Worm (Caenorhabditis elegans) whole organism, young adult: ENCODE data around the gene ZK930.2.

ENCODE experiments used
- B0019.2 ChIP-seq: fragments of 200-800 bp; sonication (Bioruptor generic); conservative IDR thresholded peaks from 2 replicates; pipeline ENCODE4 v1.3.6; 2022; ENCODE audit warnings: missing genetic modification reagents, missing genetic modification characterization, missing compliant biosample characterization
- F37B4.10 ChIP-seq: fragments of 200-800 bp; sonication (Bioruptor generic); IDR thresholded peaks from 2 replicates; pipeline ENCODE4 v1.3.6; 2022; ENCODE audit warnings: missing genetic modification characterization, missing compliant biosample characterization
- F55B11.4 ChIP-seq: sonication (generic microtip); optimal IDR thresholded peaks from 2 replicates; lab custom pipeline; 2016; ENCODE audit warnings: missing compliant biosample characterization, missing genetic modification characterization, borderline replicate concordance; ENCODE audit not compliant: insufficient read depth
- F57C9.4 ChIP-seq: sonication (generic microtip); optimal IDR thresholded peaks from 2 replicates; lab custom pipeline; 2017; ENCODE audit warnings: mild to moderate bottlenecking, missing genetic modification characterization, missing compliant biosample characterization
- T07F8.4 ChIP-seq: sonication (generic microtip); optimal IDR thresholded peaks from 2 replicates; lab custom pipeline; 2016; ENCODE audit warnings: mild to moderate bottlenecking, missing genetic modification characterization, moderate library complexity, missing compliant biosample characterization
- Y56A3A.18 ChIP-seq: fragments of 200-800 bp; sonication (Bioruptor generic); IDR thresholded peaks from 2 replicates; pipeline ENCODE4 v1.3.6; 2022; ENCODE audit warnings: missing genetic modification reagents, missing genetic modification characterization, missing compliant biosample characterization
- Y67H2A.10 ChIP-seq: fragments of 200-800 bp; sonication (Bioruptor generic); conservative IDR thresholded peaks from 2 replicates; pipeline ENCODE4 v1.3.6; 2022; ENCODE audit warnings: missing genetic modification reagents, missing genetic modification characterization, missing compliant biosample characterization
- Y79H2A.3 ChIP-seq: fragments of 200-800 bp; sonication (Bioruptor generic); conservative IDR thresholded peaks from 2 replicates; pipeline ENCODE4 v1.3.6; 2022; ENCODE audit warnings: missing genetic modification reagents, missing genetic modification characterization, missing compliant biosample characterization
- akir-1 ChIP-seq: fragments of 200-800 bp; sonication (Bioruptor generic); optimal IDR thresholded peaks from 2 replicates; lab custom pipeline; 2018; ENCODE audit warnings: mild to moderate bottlenecking, missing genetic modification characterization, moderate library complexity, missing compliant biosample characterization
- aptf-2 ChIP-seq: fragments of 200-800 bp; sonication (Bioruptor generic); conservative IDR thresholded peaks from 2 replicates; pipeline ENCODE4 v1.3.6; 2022; ENCODE audit warnings: missing genetic modification reagents, missing genetic modification characterization, missing compliant biosample characterization
- atf-7 ChIP-seq: sonication (generic microtip); optimal IDR thresholded peaks from 2 replicates; lab custom pipeline; 2017; ENCODE audit warnings: mild to moderate bottlenecking, missing genetic modification characterization, missing compliant biosample characterization
- athp-1 ChIP-seq: sonication (generic microtip); optimal IDR thresholded peaks from 2 replicates; lab custom pipeline; 2017; ENCODE audit warnings: mild to moderate bottlenecking, missing genetic modification characterization, missing compliant biosample characterization
- attf-3 ChIP-seq: fragments of 200-800 bp; sonication (Bioruptor generic); conservative IDR thresholded peaks from 2 replicates; pipeline ENCODE4 v1.3.6; 2022; ENCODE audit warnings: missing genetic modification reagents, missing genetic modification characterization, missing compliant biosample characterization
- attf-6 ChIP-seq: fragments of 200-800 bp; sonication (Bioruptor generic); IDR thresholded peaks from 2 replicates; pipeline ENCODE4 v1.3.6; 2022; ENCODE audit warnings: missing genetic modification reagents, missing genetic modification characterization, missing compliant biosample characterization
- ceh-100 ChIP-seq: fragments of 200-800 bp; sonication (Bioruptor generic); IDR thresholded peaks from 2 replicates; pipeline ENCODE4 v1.3.6; 2022; ENCODE audit warnings: missing genetic modification reagents, missing genetic modification characterization, missing compliant biosample characterization
- ceh-40 ChIP-seq: fragments of 200-800 bp; sonication (Bioruptor generic); IDR thresholded peaks from 2 replicates; pipeline ENCODE4 v1.3.6; 2022; ENCODE audit warnings: missing genetic modification characterization, missing compliant biosample characterization
- efl-1 ChIP-seq: fragments of 150-350 bp; optimal IDR thresholded peaks from 2 replicates; lab custom pipeline; 2014; ENCODE audit warnings: missing biosample characterization, missing genetic modification reagents, missing genetic modification characterization
- egl-18 ChIP-seq: fragments of 200-800 bp; sonication (Bioruptor generic); IDR thresholded peaks from 2 replicates; pipeline ENCODE4 v1.3.6; 2022; ENCODE audit warnings: missing genetic modification reagents, missing genetic modification characterization, missing compliant biosample characterization
- ets-4 ChIP-seq: fragments of 200-800 bp; sonication (Bioruptor generic); optimal IDR thresholded peaks from 2 replicates; lab custom pipeline; 2018; ENCODE audit warnings: mild to moderate bottlenecking, missing genetic modification characterization, missing compliant biosample characterization
- fkh-3 ChIP-seq: sonication (generic microtip); optimal IDR thresholded peaks from 2 replicates; lab custom pipeline; 2016; ENCODE audit warnings: mild to moderate bottlenecking, missing genetic modification characterization, missing compliant biosample characterization
- gei-17 ChIP-seq: fragments of 200-800 bp; sonication (Bioruptor generic); optimal IDR thresholded peaks from 2 replicates; lab custom pipeline; 2018; ENCODE audit warnings: mild to moderate bottlenecking, missing genetic modification characterization, missing compliant biosample characterization
- him-1 ChIP-seq: sonication (generic microtip); optimal IDR thresholded peaks from 2 replicates; lab custom pipeline; 2016; ENCODE audit warnings: missing genotype, missing genetic modification reagents, missing genetic modification characterization, missing compliant biosample characterization
- hlh-26 ChIP-seq: fragments of 200-800 bp; sonication (Bioruptor generic); conservative IDR thresholded peaks from 2 replicates; pipeline ENCODE4 v1.3.6; 2022; ENCODE audit warnings: missing genetic modification reagents, missing genetic modification characterization, missing compliant biosample characterization
- hrde-1 ChIP-seq: sonication (generic microtip); optimal IDR thresholded peaks from 2 replicates; lab custom pipeline; 2016; ENCODE audit warnings: missing genetic modification characterization, mild to moderate bottlenecking, missing compliant biosample characterization, moderate library complexity, missing genotype, missing genetic modification reagents, borderline replicate concordance
- lin-54 ChIP-seq: fragments of 200-800 bp; sonication (Bioruptor generic); optimal IDR thresholded peaks from 2 replicates; lab custom pipeline; 2018; ENCODE audit warnings: mild to moderate bottlenecking, missing genetic modification characterization, missing compliant biosample characterization
- lir-1 ChIP-seq: fragments of 200-800 bp; sonication (Bioruptor generic); conservative IDR thresholded peaks from 2 replicates; pipeline ENCODE4 v1.3.6; 2022; ENCODE audit warnings: missing genetic modification reagents, missing genetic modification characterization, missing compliant biosample characterization
- madf-8 ChIP-seq: fragments of 200-800 bp; sonication (Bioruptor generic); conservative IDR thresholded peaks from 2 replicates; pipeline ENCODE4 v1.3.6; 2022; ENCODE audit warnings: missing genetic modification reagents, missing genetic modification characterization, missing compliant biosample characterization
- mcd-1 ChIP-seq: fragments of 200-800 bp; sonication (Bioruptor generic); IDR thresholded peaks from 2 replicates; pipeline ENCODE4 v1.3.6; 2022; ENCODE audit warnings: missing genetic modification reagents, missing genetic modification characterization, missing compliant biosample characterization
- mel-28 ChIP-seq: sonication (generic microtip); optimal IDR thresholded peaks from 2 replicates; lab custom pipeline; 2016; ENCODE audit warnings: borderline replicate concordance, mild to moderate bottlenecking, missing genetic modification characterization, missing compliant biosample characterization
- mxl-1 ChIP-seq: sonication (generic microtip); optimal IDR thresholded peaks from 2 replicates; lab custom pipeline; 2016; ENCODE audit warnings: missing genetic modification characterization, missing compliant biosample characterization
- nfya-2 ChIP-seq: fragments of 200-800 bp; sonication (Bioruptor generic); IDR thresholded peaks from 2 replicates; pipeline ENCODE4 v1.3.6; 2022; ENCODE audit warnings: missing genetic modification reagents, missing genetic modification characterization, missing compliant biosample characterization
- nhr-80 ChIP-seq: sonication (generic microtip); optimal IDR thresholded peaks from 2 replicates; lab custom pipeline; 2016; ENCODE audit warnings: missing genetic modification characterization, missing compliant biosample characterization
- pbrm-1 ChIP-seq: fragments of 200-800 bp; sonication (Bioruptor generic); IDR thresholded peaks from 2 replicates; pipeline ENCODE4 v1.3.6; 2022; ENCODE audit warnings: missing genetic modification reagents, missing genetic modification characterization, missing compliant biosample characterization
- sea-2 ChIP-seq: fragments of 200-800 bp; sonication (Bioruptor generic); IDR thresholded peaks from 2 replicates; pipeline ENCODE4 v1.3.6; 2022; ENCODE audit warnings: missing genetic modification characterization, missing compliant biosample characterization
- snpc-1.3 ChIP-seq: sonication (generic microtip); optimal IDR thresholded peaks from 2 replicates; lab custom pipeline; 2017; ENCODE audit warnings: missing genetic modification characterization, mild to moderate bottlenecking, missing compliant biosample characterization, antibody characterized with exemption, moderate library complexity, missing genotype, missing genetic modification reagents; ENCODE audit not compliant: insufficient read depth
- snpc-3.4 ChIP-seq: sonication (generic microtip); optimal IDR thresholded peaks from 2 replicates; lab custom pipeline; 2017; ENCODE audit warnings: missing genetic modification characterization, mild to moderate bottlenecking, missing compliant biosample characterization, antibody characterized with exemption, moderate library complexity, missing genotype, missing genetic modification reagents
- snpc-4 ChIP-seq, 5 experiments: fragments of 150-350 bp in 1 of 5; sonication (generic microtip) in 4 of 5; optimal IDR thresholded peaks; 2 replicates each; lab custom pipeline; 2014 to 2018; ENCODE audit warnings: missing genetic modification characterization in 5 of 5, missing biosample characterization in 3 of 5, antibody characterized with exemption in 2 of 5, mild to moderate bottlenecking in 2 of 5, missing compliant biosample characterization in 2 of 5, missing genotype in 2 of 5, moderate library complexity in 2 of 5, missing genetic modification reagents in 1 of 5
- somi-1 ChIP-seq: fragments of 200-800 bp; sonication (Bioruptor generic); optimal IDR thresholded peaks from 2 replicates; lab custom pipeline; 2018; ENCODE audit warnings: mild to moderate bottlenecking, missing genetic modification characterization, missing compliant biosample characterization
- tbx-9 ChIP-seq: sonication (generic microtip); optimal IDR thresholded peaks from 2 replicates; lab custom pipeline; 2016; ENCODE audit warnings: borderline replicate concordance, missing genetic modification characterization, inconsistent platforms, missing compliant biosample characterization
- unc-62 ChIP-seq: fragments of 150-350 bp; optimal IDR thresholded peaks from 2 replicates; lab custom pipeline; 2014; ENCODE audit warnings: missing biosample characterization, missing genetic modification reagents, missing genetic modification characterization
- xnd-1 ChIP-seq: sonication (generic microtip); optimal IDR thresholded peaks from 2 replicates; lab custom pipeline; 2016; ENCODE audit warnings: missing genotype, missing genetic modification reagents, missing genetic modification characterization, missing compliant biosample characterization
- zim-3 ChIP-seq: sonication (generic microtip); optimal IDR thresholded peaks from 2 replicates; lab custom pipeline; 2017; ENCODE audit warnings: mild to moderate bottlenecking, missing genetic modification characterization, moderate library complexity, missing compliant biosample characterization
- ztf-22 ChIP-seq: fragments of 200-800 bp; sonication (Bioruptor generic); optimal IDR thresholded peaks from 2 replicates; lab custom pipeline; 2018; ENCODE audit warnings: mild to moderate bottlenecking, missing genetic modification characterization, moderate library complexity, missing compliant biosample characterization
- ztf-26 ChIP-seq: sonication (generic microtip); optimal IDR thresholded peaks from 2 replicates; lab custom pipeline; 2017; ENCODE audit warnings: missing genetic modification characterization, missing compliant biosample characterization
- ztf-3 ChIP-seq: fragments of 200-800 bp; sonication (Bioruptor generic); optimal IDR thresholded peaks from 2 replicates; lab custom pipeline; 2018; ENCODE audit warnings: mild to moderate bottlenecking, missing genetic modification characterization, missing compliant biosample characterization
- ztf-6 ChIP-seq: fragments of 200-800 bp; sonication (Bioruptor generic); IDR thresholded peaks from 2 replicates; pipeline ENCODE4 v1.3.6; 2022; ENCODE audit warnings: missing genetic modification reagents, missing genetic modification characterization, missing compliant biosample characterization

ZK930.2 gene

ce11 chrII:11874674-11875198 is 18.5 kb downstream of the ZK930.2 start, which contains the start of the genes npp-3 and top-2 (continued):
- no peak for TF ChIP-seq ztf-22 (GFP tag; lab: Kevin White, UChicago)
- peak; percentile 98 for TF ChIP-seq efl-1 (GFP tag; lab: Kevin White, UChicago)
- peak; percentile 91 for TF ChIP-seq lir-1 (GFP tag; lab: Robert Waterston, UW)
- TF ChIP-seq Y56A3A.18 = 0 out of 2 replicates have a peak, but pooled peaks have one; percentile 37
- TF ChIP-seq atf-7 (tag; lab: Kevin White, UChicago) = peak; percentile 32
- peak; percentile 94 for TF ChIP-seq B0019.2 (GFP tag; lab: Robert Waterston, UW)
- peak; percentile 70 for TF ChIP-seq somi-1 (GFP tag; lab: Kevin White, UChicago)
- peak; percentile 95 for TF ChIP-seq snpc-3.4
- TF ChIP-seq him-1 = peak; percentile 10
- TF ChIP-seq fkh-3 = no peak
- TF ChIP-seq F55B11.4 = no peak
- TF ChIP-seq hrde-1 (tag; lab: Kevin White, UChicago) = peak; percentile 83
- TF ChIP-seq mcd-1 = peak; percentile 94
- TF ChIP-seq akir-1 (GFP tag; lab: Kevin White, UChicago) = no peak
- TF ChIP-seq F37B4.10 (GFP tag; lab: Robert Waterston, UW) = no peak
- TF ChIP-seq ceh-40 (GFP tag; lab: Robert Waterston, UW) = 0 out of 2 replicates have a peak, but pooled peaks have one; percentile 16
- TF ChIP-seq nhr-80 = peak; percentile 7
- TF ChIP-seq F57C9.4 (tag; lab: Kevin White, UChicago) = no peak
- TF ChIP-seq tbx-9 (tag; lab: Kevin White, UChicago) = no peak
- TF ChIP-seq aptf-2 = peak; percentile 81
- TF ChIP-seq madf-8 = peak; percentile 95
- 0 out of 2 replicates have a peak, but pooled peaks have one; percentile 41 for TF ChIP-seq egl-18 (GFP tag; lab: Robert Waterston, UW)
- peak; percentile 83 for TF ChIP-seq attf-3 (GFP tag; lab: Robert Waterston, UW)
- TF ChIP-seq lin-54 (GFP tag; lab: Kevin White, UChicago) = peak; percentile 98
- TF ChIP-seq ztf-3 (GFP tag; lab: Kevin White, UChicago) = no peak
- peak; percentile 90 for TF ChIP-seq pbrm-1 (GFP tag; lab: Robert Waterston, UW)
- TF ChIP-seq nfya-2 (GFP tag; lab: Robert Waterston, UW) = 0 out of 2 replicates have a peak, but pooled peaks have one; percentile 34
- peak; percentile 95 for TF ChIP-seq xnd-1 (tag; lab: Kevin White, UChicago)
- TF ChIP-seq athp-1 = peak; percentile 95
- 0 out of 2 replicates have a peak, but pooled peaks have one; percentile 63 for TF ChIP-seq Y79H2A.3 (GFP tag; lab: Robert Waterston, UW)
- TF ChIP-seq attf-6 (GFP tag; lab: Robert Waterston, UW) = peak; percentile 86
- peak; percentile 55 for TF ChIP-seq snpc-4 (GFP tag; optimal IDR thresholded peaks at IDR 0.05; lab: Kevin White, UChicago)
- peak; percentile 52 to 87 (median 81) for TF ChIP-seq snpc-4 (tag; optimal IDR thresholded peaks at IDR 0.05; lab: Kevin White, UChicago)
- TF ChIP-seq hlh-26 (GFP tag; lab: Robert Waterston, UW) = no peak
- no peak for TF ChIP-seq mxl-1 (tag; lab: Kevin White, UChicago)
- peak; percentile 88 for TF ChIP-seq snpc-1.3 (tag; lab: Kevin White, UChicago)
- no peak for TF ChIP-seq unc-62 (GFP tag; lab: Kevin White, UChicago)
- TF ChIP-seq sea-2 (GFP tag; lab: Robert Waterston, UW) = no peak
- TF ChIP-seq gei-17 (GFP tag; lab: Kevin White, UChicago) = peak; percentile 57
- no peak for TF ChIP-seq ets-4
- TF ChIP-seq ztf-6 (GFP tag; lab: Robert Waterston, UW) = 0 out of 2 replicates have a peak, but pooled peaks have one; percentile 49
- peak; percentile 90 for TF ChIP-seq Y67H2A.10 (GFP tag; lab: Robert Waterston, UW)
- TF ChIP-seq mel-28 (tag; lab: Kevin White, UChicago) = no peak
- peak; percentile 88 for TF ChIP-seq ceh-100 (GFP tag; lab: Robert Waterston, UW)
- peak; percentile 21 for TF ChIP-seq ztf-26
- TF ChIP-seq zim-3 (tag; lab: Kevin White, UChicago) = no peak
- no peak for TF ChIP-seq T07F8.4
